Worm (Caenorhabditis elegans): ENCODE measurements around the gene ttr-42.

ttr-42 gene

DNA sequence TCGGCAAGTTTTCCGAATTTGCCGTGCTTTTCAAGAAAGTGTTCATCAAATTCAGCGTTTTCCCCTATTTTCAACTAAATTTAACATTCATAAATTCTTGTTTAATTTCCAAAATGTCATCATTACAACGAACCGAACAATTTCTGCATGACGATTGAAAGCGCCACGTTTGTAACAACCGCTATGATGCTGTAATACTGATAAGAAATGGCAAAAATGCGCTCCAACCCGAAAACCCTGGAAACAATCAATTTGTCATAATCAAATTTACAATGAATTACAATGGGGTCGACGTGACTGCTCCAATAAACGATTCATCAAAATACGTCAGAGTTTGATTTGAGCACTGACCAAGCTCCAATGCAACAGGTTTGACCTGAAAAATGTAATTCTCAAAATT lies 32.9 kb upstream of the ttr-42 start (continued):
- TF ChIP-seq jun-1 (tag; optimal IDR thresholded peaks at IDR 0.05) (no peak), fkh-10 (GFP tag; optimal IDR thresholded peaks at IDR 0.05) (no peak), sdz-12 (GFP tag; optimal IDR thresholded peaks at IDR 0.05) (no peak), unc-130 (GFP tag; optimal IDR thresholded peaks at IDR 0.05) (no peak), ceh-28 (tag; optimal IDR thresholded peaks at IDR 0.05) (no peak), aly-2 (tag; optimal IDR thresholded peaks at IDR 0.05) (no peak), lir-3 (tag; optimal IDR thresholded peaks at IDR 0.05) (no peak), lim-7 (GFP tag; IDR thresholded peaks at IDR 0.05) (no peak), attf-4 (tag; optimal IDR thresholded peaks at IDR 0.05) (no peak), nhr-10 (tag; optimal IDR thresholded peaks at IDR 0.05) (no peak), Y48G9A.11 (GFP tag; IDR thresholded peaks at IDR 0.05) (no peak), lin-1 (GFP tag; IDR thresholded peaks at IDR 0.05) (no peak), hif-1 (tag; optimal IDR thresholded peaks at IDR 0.05) (no peak), zfp-2 (tag; optimal IDR thresholded peaks at IDR 0.05) (no peak), ztf-7 (tag; optimal IDR thresholded peaks at IDR 0.05) (no peak), F44E2.7 (GFP tag; IDR thresholded peaks at IDR 0.05) (no peak), dmd-8 (GFP tag; IDR thresholded peaks at IDR 0.05) (no peak)

DNA sequence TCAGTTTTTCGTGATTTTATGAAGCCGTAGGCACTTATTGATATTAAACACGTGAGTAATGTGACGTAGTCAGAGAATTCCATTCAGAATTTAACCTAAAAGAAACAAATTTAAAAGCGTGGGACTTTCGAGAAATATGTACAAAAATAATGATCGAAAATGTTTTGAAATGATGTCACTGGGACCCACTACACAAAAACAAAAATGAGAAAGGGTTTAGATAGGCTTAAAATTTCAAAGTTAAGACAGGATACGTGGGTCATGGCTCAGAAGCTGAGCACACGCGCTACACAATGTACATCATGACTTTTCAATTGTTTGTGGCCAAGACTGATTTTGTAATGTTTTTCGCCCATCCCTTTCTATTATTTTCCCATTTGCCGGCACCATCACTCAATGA lies 28.7 kb upstream of the ttr-42 start, which contains the start of gene smvt-1:
Gene smvt-1 (minus strand): TSS at position 101 of the 400 bp plus-strand sequence.
- TF ChIP-seq jun-1 (tag; optimal IDR thresholded peaks at IDR 0.05) (no peak), hmg-1.1 (GFP tag; IDR thresholded peaks at IDR 0.05) (no peak), egl-43 (GFP tag; IDR thresholded peaks at IDR 0.05) (no peak), zfp-2 (tag; optimal IDR thresholded peaks at IDR 0.05) (no peak), ceh-62 (tag; optimal IDR thresholded peaks at IDR 0.05) (no peak), ces-1 (GFP tag; optimal IDR thresholded peaks at IDR 0.05) (no peak), lim-7 (GFP tag; IDR thresholded peaks at IDR 0.05) (no peak), set-16 (GFP tag; IDR thresholded peaks at IDR 0.05) (no peak), lir-3 (tag; optimal IDR thresholded peaks at IDR 0.05) (no peak), F37D6.2 (tag; optimal IDR thresholded peaks at IDR 0.05) (no peak), dpl-1 (GFP tag; optimal IDR thresholded peaks at IDR 0.05) (no peak), egl-27 (tag; optimal IDR thresholded peaks at IDR 0.05) (no peak), Y5F2A.4 (GFP tag; optimal IDR thresholded peaks at IDR 0.05) (no peak), nhr-6 (tag; optimal IDR thresholded peaks at IDR 0.05) (no peak), F26F4.8 (GFP tag; conservative IDR thresholded peaks at IDR 0.05) (no peak), ceh-82 (tag; optimal IDR thresholded peaks at IDR 0.05) (no peak)

DNA sequence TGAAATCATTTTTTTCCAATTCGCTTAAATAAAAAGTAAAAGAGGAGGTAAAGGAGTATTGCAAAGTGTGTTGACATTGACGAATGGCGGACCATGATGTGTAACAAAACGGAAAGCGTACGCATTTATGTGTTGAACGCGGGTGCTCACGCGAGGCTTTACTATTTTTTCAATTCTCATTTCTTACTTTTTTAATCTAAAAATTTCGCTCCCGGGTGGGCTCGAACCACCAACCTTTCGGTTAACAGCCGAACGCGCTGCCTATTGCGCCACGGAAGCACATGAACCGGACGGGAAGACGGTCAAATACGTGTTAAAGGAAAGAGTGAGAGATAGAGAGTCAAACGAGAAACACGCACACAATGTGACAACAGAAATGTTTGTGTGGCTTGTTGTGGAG lies 28.2 kb upstream of the ttr-42 start:
- TF ChIP-seq spr-3 (GFP tag; optimal IDR thresholded peaks at IDR 0.05), result peak; percentile 7
- TF ChIP-seq ztf-11 (tag; optimal IDR thresholded peaks at IDR 0.05), result no peak
- TF ChIP-seq lin-38 (GFP tag; IDR thresholded peaks at IDR 0.05), result peak; percentile 69
- no peak for TF ChIP-seq ama-1 (optimal IDR thresholded peaks at IDR 0.05)
- TF ChIP-seq F10B5.3 (tag; optimal IDR thresholded peaks at IDR 0.05), result peak; percentile 61
- TF ChIP-seq aly-2 (tag; optimal IDR thresholded peaks at IDR 0.05), result peak; percentile 57
- TF ChIP-seq lim-7 (GFP tag; IDR thresholded peaks at IDR 0.05), result peak; percentile 81
- no peak for TF ChIP-seq snpc-4 (tag; optimal IDR thresholded peaks at IDR 0.05)
- TF ChIP-seq hif-1 (tag; optimal IDR thresholded peaks at IDR 0.05), result peak; percentile 43 to 68
- 0 out of 2 replicates have a peak, but pooled peaks have one; percentile 30 for TF ChIP-seq mxl-2 (GFP tag; conservative IDR thresholded peaks at IDR 0.05)
- TF ChIP-seq Y5F2A.4 (GFP tag; optimal IDR thresholded peaks at IDR 0.05), result peak; percentile 45
- TF ChIP-seq jun-1 (tag; optimal IDR thresholded peaks at IDR 0.05), result peak; percentile 58
- TF ChIP-seq ceh-82 (tag; optimal IDR thresholded peaks at IDR 0.05), result no peak
- peak; percentile 89 for TF ChIP-seq mep-1 (tag; optimal IDR thresholded peaks at IDR 0.05)
- TF ChIP-seq Y48G9A.11 (GFP tag; IDR thresholded peaks at IDR 0.05), result peak; percentile 77
- peak; percentile 74 for TF ChIP-seq mes-2 (tag; optimal IDR thresholded peaks at IDR 0.05; ENCODE audit: poor library complexity, severe bottlenecking)
- peak; percentile 57 for TF ChIP-seq nhr-102 (tag; optimal IDR thresholded peaks at IDR 0.05)
- no peak for TF ChIP-seq unc-39 (tag; optimal IDR thresholded peaks at IDR 0.05)
- TF ChIP-seq spr-1 (tag; optimal IDR thresholded peaks at IDR 0.05), result peak; percentile 66
- peak; percentile 18; the same call in 1 of the 2 replicates for TF ChIP-seq php-3 (GFP tag; IDR thresholded peaks at IDR 0.05)
- no peak for TF ChIP-seq daf-12 (tag; optimal IDR thresholded peaks at IDR 0.05)
- peak; percentile 68 to 91; a peak in 2 of 4 replicates for TF ChIP-seq madf-5 (GFP tag; IDR thresholded peaks at IDR 0.05)
- peak; percentile 75 for TF ChIP-seq gei-8 (GFP tag; optimal IDR thresholded peaks at IDR 0.05)
- peak; percentile 87 for TF ChIP-seq vab-7 (GFP tag; IDR thresholded peaks at IDR 0.05)
- TF ChIP-seq cey-2 (tag; optimal IDR thresholded peaks at IDR 0.05; ENCODE audit: borderline replicate concordance, insufficient read depth), result no peak
- TF ChIP-seq lin-15B (tag; optimal IDR thresholded peaks at IDR 0.05), result no peak
- TF ChIP-seq F37D6.2 (tag; optimal IDR thresholded peaks at IDR 0.05), result peak; percentile 7
- TF ChIP-seq Y105C5A.15 (GFP tag; IDR thresholded peaks at IDR 0.05), result peak; percentile 46; the same call in 1 of the 2 replicates

Measured in whole organism, L4 larva.